Fruit fly (Drosophila melanogaster): Measurements from ENCODE around the gene CG3078.
A peak's percentile ranks its signal among the peaks of the same experiment; 100 is the strongest.

DNA sequence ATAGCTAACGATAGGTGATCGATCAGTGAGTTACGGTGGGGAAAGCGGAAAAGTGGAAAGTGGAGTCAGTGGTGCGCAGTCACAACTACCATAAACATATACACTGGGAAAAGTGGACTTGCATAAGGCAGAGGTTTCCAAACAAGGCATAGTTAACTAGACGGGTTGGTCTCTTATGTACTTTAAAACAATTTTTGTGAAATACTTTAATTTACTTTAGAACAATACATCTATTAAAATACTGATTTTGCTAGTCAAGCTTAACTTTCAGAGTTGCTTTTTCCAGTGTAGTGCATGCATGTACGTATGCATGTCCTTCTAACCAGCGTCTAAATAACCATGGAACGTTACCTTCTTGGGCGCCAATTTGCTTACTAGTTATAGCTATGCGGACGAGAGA, 39.8 kb downstream of the CG3078 start:
- peak; percentile 43 for TF ChIP-seq OdsH (GFP tag; optimal IDR thresholded peaks at IDR 0.05)
- no peak for TF ChIP-seq Hr39 (GFP tag; optimal IDR thresholded peaks at IDR 0.05)
- TF ChIP-seq cyc (GFP tag; optimal IDR thresholded peaks at IDR 0.05) = no peak
- no peak for TF ChIP-seq CG31627 (GFP tag; optimal IDR thresholded peaks at IDR 0.05)
- no peak for TF ChIP-seq CG7368 (GFP tag; optimal IDR thresholded peaks at IDR 0.05)
- peak; percentile 75 for TF ChIP-seq Eip78C (GFP tag)
- no peak for TF ChIP-seq fd85E (GFP tag; optimal IDR thresholded peaks at IDR 0.05)
- no peak for TF ChIP-seq Sox102F (GFP tag; optimal IDR thresholded peaks at IDR 0.05)
- TF ChIP-seq Eip93F (GFP tag; optimal IDR thresholded peaks at IDR 0.05) = no peak
- no peak for TF ChIP-seq Blimp-1 (GFP tag; optimal IDR thresholded peaks at IDR 0.05)
- TF ChIP-seq Sox15 (GFP tag; optimal IDR thresholded peaks at IDR 0.05) = no peak
- peak; percentile 16 for TF ChIP-seq acj6 (GFP tag; optimal IDR thresholded peaks at IDR 0.05)
- TF ChIP-seq CG8119 (GFP tag; IDR thresholded peaks at IDR 0.05) = peak; percentile 45; the same call in 2 of the 3 replicates
